Worm (Caenorhabditis elegans) whole organism, L4 larva: ENCODE results near the gene K08D8.11.

ENCODE experiments used
- F49E8.2 ChIP-seq: sonication (generic microtip); optimal IDR thresholded peaks from 2 replicates; lab custom pipeline; 2016; ENCODE audit warnings: missing compliant biosample characterization, mild to moderate bottlenecking, missing genetic modification characterization, borderline replicate concordance
- ceh-82 ChIP-seq: sonication (generic microtip); optimal IDR thresholded peaks from 2 replicates; lab custom pipeline; 2017; ENCODE audit warnings: missing biosample characterization, missing genetic modification characterization
- ces-1 ChIP-seq: fragments of 150-350 bp; sonication (generic microtip); optimal IDR thresholded peaks from 4 replicates; lab custom pipeline; 2014; ENCODE audit warnings: missing biosample characterization, missing genetic modification reagents, missing genetic modification characterization
- daf-12 ChIP-seq: fragments of 150-350 bp; optimal IDR thresholded peaks from 2 replicates; lab custom pipeline; 2014; ENCODE audit warnings: missing biosample characterization, missing genetic modification reagents, missing genetic modification characterization
- egl-27 ChIP-seq: sonication (generic microtip); optimal IDR thresholded peaks from 3 replicates; lab custom pipeline; 2017; ENCODE audit warnings: missing biosample characterization, missing genetic modification reagents, missing genetic modification characterization
- gei-8 ChIP-seq: fragments of 200-800 bp; sonication (Bioruptor generic); optimal IDR thresholded peaks from 2 replicates; lab custom pipeline; 2018; ENCODE audit warnings: mild to moderate bottlenecking, missing genetic modification characterization, missing compliant biosample characterization
- hif-1 ChIP-seq, 2 experiments: sonication (generic microtip); optimal IDR thresholded peaks; 2 replicates each; lab custom pipeline; 2016 to 2017; ENCODE audit warnings: missing compliant biosample characterization in 2 of 2, missing genetic modification characterization in 2 of 2, missing genetic modification reagents in 2 of 2, missing genotype in 2 of 2, mild to moderate bottlenecking in 1 of 2
- lin-39 ChIP-seq: fragments of 150-350 bp; optimal IDR thresholded peaks from 2 replicates; lab custom pipeline; 2014; ENCODE audit warnings: missing biosample characterization, missing genetic modification reagents, missing genetic modification characterization
- nhr-10 ChIP-seq: fragments of 150-350 bp; optimal IDR thresholded peaks from 2 replicates; lab custom pipeline; 2014; ENCODE audit warnings: missing biosample characterization, missing genetic modification characterization
- php-3 ChIP-seq: fragments of 200-800 bp; sonication (Bioruptor generic); IDR thresholded peaks from 2 replicates; pipeline ENCODE4 v1.3.6; 2022; ENCODE audit warnings: missing genetic modification reagents, missing genetic modification characterization, missing compliant biosample characterization

- no peak for TF ChIP-seq php-3
- TF ChIP-seq nhr-10 (tag; lab: Kevin White, UChicago) = no peak
- TF ChIP-seq hif-1 (tag; optimal IDR thresholded peaks at IDR 0.05; lab: Kevin White, UChicago) = no peak
- no peak for TF ChIP-seq egl-27
- no peak for TF ChIP-seq lin-39
- TF ChIP-seq F49E8.2 (tag; lab: Kevin White, UChicago) = no peak
- no peak for TF ChIP-seq ceh-82 (tag; lab: Kevin White, UChicago)
- TF ChIP-seq daf-12 (tag; lab: Kevin White, UChicago) = no peak
- no peak for TF ChIP-seq ces-1 (GFP tag; lab: Kevin White, UChicago)
- no peak for TF ChIP-seq gei-8 (GFP tag; lab: Kevin White, UChicago)
Observed at ce11 chrIV:12902430-12903110, 7.5 kb downstream of the K08D8.11 start, which contains the start of gene K08D8.2.
